Worm (Caenorhabditis elegans) whole organism, dauer: ENCODE results near the gene tbx-39.
"Not testable (repeated sequence)": the region's sequence is repeated elsewhere in the genome, so short reads cannot be mapped to it uniquely, and the experiment has no call there.

Experiments
- unc-62 ChIP-seq: sonication (generic microtip); optimal IDR thresholded peaks from 2 replicates; lab custom pipeline; 2017; ENCODE audit warnings: missing biosample characterization, missing genetic modification reagents, missing genetic modification characterization

tbx-39 gene

ce11 chrIV:15323593-15323992 lies at the start of gene tbx-39:
Gene tbx-39 (plus strand): TSS chrIV:15323893.
- no peak for TF ChIP-seq unc-62

ce11 chrIV:15274063-15274462 lies 49.6 kb upstream of the tbx-39 start:
- no peak for TF ChIP-seq unc-62

ce11 chrIV:15275363-15275854 lies 48.3 kb upstream of the tbx-39 start, which contains the start of gene ccg-1:
Gene ccg-1 (minus strand): TSS chrIV:15275804.
- TF ChIP-seq unc-62 = no peak

ce11 chrIV:15280219-15280618 lies 43.5 kb upstream of the tbx-39 start:
- TF ChIP-seq unc-62 = no peak

ce11 chrIV:15283617-15284016 lies 40.1 kb upstream of the tbx-39 start:
- no peak for TF ChIP-seq unc-62

ce11 chrIV:15289508-15289907 lies 34.2 kb upstream of the tbx-39 start:
- TF ChIP-seq unc-62 = no peak

ce11 chrIV:15291162-15291561 lies 32.5 kb upstream of the tbx-39 start, which contains the start of gene pqn-90:
Gene pqn-90 (minus strand): TSS chrIV:15291262.
- no peak for TF ChIP-seq unc-62

- TF ChIP-seq unc-62 = no peak
These were observed 32.1 kb upstream of the tbx-39 start, which contains the start of gene pqn-91 for ce11 chrIV:15291607-15292006. Gene pqn-91 (plus strand): TSS chrIV:15291907.

ce11 chrIV:15294040-15294439 lies 29.7 kb upstream of the tbx-39 start, which contains the start of gene Y73F8A.10:
Gene Y73F8A.10 (plus strand): TSS chrIV:15294340.
- no peak for TF ChIP-seq unc-62

- TF ChIP-seq unc-62 = no peak
These were observed 23.7 kb upstream of the tbx-39 start for ce11 chrIV:15300041-15300440.

ce11 chrIV:15302151-15302550 lies 21.5 kb upstream of the tbx-39 start, which contains the start of gene best-21:
Gene best-21 (plus strand): TSS chrIV:15302451.
- no peak for TF ChIP-seq unc-62

- TF ChIP-seq unc-62 = not testable (repeated sequence)
These were observed 12.1 kb upstream of the tbx-39 start, which contains the start of gene Y73F8A.12 for ce11 chrIV:15311590-15311989. Gene Y73F8A.12 (minus strand): TSS chrIV:15311690.

- no peak for TF ChIP-seq unc-62
These were observed 11.7 kb upstream of the tbx-39 start, which contains the start of gene Y73F8A.13 for ce11 chrIV:15312008-15312407. Gene Y73F8A.13 (plus strand): TSS chrIV:15312247.

ce11 chrIV:15315502-15315901 lies 8.2 kb upstream of the tbx-39 start:
- no peak for TF ChIP-seq unc-62

- TF ChIP-seq unc-62 = not testable (repeated sequence)
These were observed 4.7 kb upstream of the tbx-39 start, which contains the start of gene Y73F8A.14 for ce11 chrIV:15318982-15319381. Gene Y73F8A.14 (minus strand): TSS chrIV:15319082.

- no peak for TF ChIP-seq unc-62
These were observed 2.4 kb upstream of the tbx-39 start, which contains the start of gene Y73F8A.15 for ce11 chrIV:15321279-15321678. Gene Y73F8A.15 (plus strand): TSS chrIV:15321579.

- no peak for TF ChIP-seq unc-62
These were observed 4.4 kb downstream of the tbx-39 start, which contains the start of gene tbx-40 for ce11 chrIV:15328092-15328491. Gene tbx-40 (minus strand): TSS chrIV:15328192.

- TF ChIP-seq unc-62 = no peak
These were observed 13.1 kb downstream of the tbx-39 start, which contains the start of gene irld-59 for ce11 chrIV:15336778-15337177. Gene irld-59 (plus strand): TSS chrIV:15337078.
